Worm (Caenorhabditis elegans): ENCODE results near the gene wapl-1.

The wapl-1 gene

DNA sequence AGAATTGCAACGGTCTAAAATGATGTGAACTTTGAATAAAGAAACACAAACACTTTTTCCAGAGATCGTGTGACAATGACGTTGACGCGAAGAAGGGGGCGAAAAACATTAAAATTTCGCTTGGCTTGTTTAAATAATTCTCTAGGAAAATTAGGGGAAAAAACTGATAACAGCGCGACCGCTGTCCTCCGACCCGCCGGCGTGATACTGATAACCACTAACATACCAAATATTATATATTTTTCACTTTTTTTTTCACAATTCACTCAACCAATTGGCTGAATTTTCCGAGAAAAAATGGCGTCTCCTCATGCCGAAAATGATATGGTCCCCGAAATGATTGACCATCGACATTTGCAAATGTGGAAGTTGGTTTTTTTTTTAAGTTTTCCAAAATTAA, 4.3 kb upstream of the wapl-1 start:
- TF ChIP-seq nhr-23 (tag; optimal IDR thresholded peaks at IDR 0.05), result peak; percentile 5
- TF ChIP-seq nhr-43 (tag; optimal IDR thresholded peaks at IDR 0.05; ENCODE audit: poor library complexity, severe bottlenecking), result peak; percentile 57
- TF ChIP-seq pha-4 (tag; optimal IDR thresholded peaks at IDR 0.05), result peak; percentile 38
- peak; percentile 13 for TF ChIP-seq ama-1 (optimal IDR thresholded peaks at IDR 0.05)
- no peak for TF ChIP-seq sea-2 (GFP tag; optimal IDR thresholded peaks at IDR 0.05)
- no peak for TF ChIP-seq eor-1 (tag; optimal IDR thresholded peaks at IDR 0.05)
- TF ChIP-seq elt-2 (tag; optimal IDR thresholded peaks at IDR 0.05), result peak; percentile 86
- TF ChIP-seq snpc-4 (tag; optimal IDR thresholded peaks at IDR 0.05), result no peak
- peak; percentile 88 for TF ChIP-seq pqm-1 (tag; optimal IDR thresholded peaks at IDR 0.05)
- no peak for TF ChIP-seq mml-1 (tag; optimal IDR thresholded peaks at IDR 0.05)

DNA sequence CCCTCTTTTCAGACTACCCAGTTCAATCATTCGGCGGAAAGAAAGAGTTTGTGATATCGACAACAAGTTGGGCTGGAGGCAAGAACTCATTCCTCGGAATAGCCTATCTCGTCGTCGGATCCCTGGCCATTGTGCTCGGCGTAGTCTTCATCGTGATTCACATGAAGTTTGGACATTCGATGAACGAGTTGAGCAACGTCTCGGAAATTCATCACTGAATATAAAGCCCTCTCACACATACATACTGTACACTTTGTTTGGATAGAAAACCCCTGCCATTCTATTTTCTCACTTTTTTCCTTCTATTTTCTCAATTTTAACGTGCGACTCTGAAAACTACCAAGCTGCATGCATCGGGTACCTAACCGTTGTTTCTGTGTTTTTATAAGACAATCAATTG, 3.9 kb upstream of the wapl-1 start, which contains the start of gene R08C7.12:
Gene R08C7.12, plus strand, starts transcription at position 301 of the 400 bp plus-strand sequence.
- TF ChIP-seq snpc-4 (tag; optimal IDR thresholded peaks at IDR 0.05), result no peak
- TF ChIP-seq ama-1 (optimal IDR thresholded peaks at IDR 0.05), result no peak
- TF ChIP-seq unc-39 (tag; optimal IDR thresholded peaks at IDR 0.05), result no peak
- TF ChIP-seq nhr-12 (tag; optimal IDR thresholded peaks at IDR 0.05), result no peak
- no peak for TF ChIP-seq elt-1 (tag; optimal IDR thresholded peaks at IDR 0.05)

DNA sequence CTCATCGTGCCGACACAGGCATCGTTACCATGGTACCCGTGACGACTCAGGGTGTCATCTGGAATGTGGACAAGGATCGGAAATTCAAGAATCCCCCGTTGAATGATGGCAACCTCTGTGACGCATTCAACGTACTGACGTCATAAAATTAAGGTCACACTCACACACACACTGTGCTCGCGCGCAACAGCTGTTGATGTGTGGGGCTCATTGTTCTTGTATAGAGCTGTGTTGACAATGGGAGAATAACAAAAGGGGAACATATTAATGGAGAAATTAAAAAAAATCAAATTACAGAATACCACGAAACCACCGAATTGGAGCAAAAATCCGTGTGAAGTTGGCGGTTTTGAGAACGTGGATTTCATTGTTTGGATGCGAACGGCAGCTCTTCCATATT, 2.8 kb upstream of the wapl-1 start:
- no peak for TF ChIP-seq sea-2 (GFP tag; optimal IDR thresholded peaks at IDR 0.05)
- peak; percentile 8 for TF ChIP-seq pha-4 (tag; optimal IDR thresholded peaks at IDR 0.05)
- TF ChIP-seq nhr-43 (tag; optimal IDR thresholded peaks at IDR 0.05; ENCODE audit: poor library complexity, severe bottlenecking), result no peak

DNA sequence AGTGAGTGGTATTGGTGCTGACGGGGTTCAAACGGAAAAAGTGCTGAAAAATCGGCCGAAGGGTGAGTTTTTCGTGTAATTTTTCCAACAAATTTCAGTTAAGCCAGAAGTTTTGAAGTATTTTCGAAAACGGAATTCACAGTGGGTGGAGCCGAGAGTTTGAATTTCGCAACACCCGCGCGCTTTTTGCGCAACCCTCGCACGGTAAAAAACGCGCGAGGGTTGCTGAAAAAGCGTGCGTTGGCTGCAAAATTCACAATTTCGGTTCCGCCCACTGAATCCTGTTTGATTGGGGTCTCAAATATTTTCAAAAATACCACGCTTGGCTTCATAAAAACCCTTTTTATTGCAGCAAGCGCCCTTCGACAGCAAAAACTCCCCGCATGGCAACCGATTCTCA, 1.8 kb upstream of the wapl-1 start:
- no peak for TF ChIP-seq aly-2 (tag; optimal IDR thresholded peaks at IDR 0.05)
- TF ChIP-seq nhr-12 (tag; optimal IDR thresholded peaks at IDR 0.05), result no peak
- no peak for TF ChIP-seq nhr-11 (tag; optimal IDR thresholded peaks at IDR 0.05)
- no peak for TF ChIP-seq lin-15B (tag; optimal IDR thresholded peaks at IDR 0.05)
- no peak for TF ChIP-seq skn-1 (tag; optimal IDR thresholded peaks at IDR 0.05)
- TF ChIP-seq egl-27 (tag; optimal IDR thresholded peaks at IDR 0.05), result no peak
- no peak for TF ChIP-seq pha-4 (tag; optimal IDR thresholded peaks at IDR 0.05)
- TF ChIP-seq tbx-2 (tag; optimal IDR thresholded peaks at IDR 0.05), result no peak
- TF ChIP-seq jun-1 (tag; optimal IDR thresholded peaks at IDR 0.05), result no peak
- no peak for TF ChIP-seq snpc-4 (tag; optimal IDR thresholded peaks at IDR 0.05)
- no peak for TF ChIP-seq nhr-237 (tag; optimal IDR thresholded peaks at IDR 0.05)
- no peak for TF ChIP-seq nhr-77 (tag; optimal IDR thresholded peaks at IDR 0.05)
- TF ChIP-seq nhr-25 (tag; optimal IDR thresholded peaks at IDR 0.05), result no peak
- no peak for TF ChIP-seq nhr-67 (tag; optimal IDR thresholded peaks at IDR 0.05)

DNA sequence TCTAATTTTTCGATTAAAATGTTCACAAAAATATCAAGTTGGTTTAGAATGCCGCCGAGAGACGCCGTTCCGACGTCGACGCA, 1.6 kb upstream of the wapl-1 start, which contains the start of gene chat-1:
Gene chat-1, plus strand, starts transcription at position 48 of the 83 bp plus-strand sequence.
- TF ChIP-seq nhr-25 (tag; optimal IDR thresholded peaks at IDR 0.05) (no peak), nhr-23 (tag; optimal IDR thresholded peaks at IDR 0.05) (no peak), ceh-28 (tag; optimal IDR thresholded peaks at IDR 0.05) (no peak), ceh-9 (tag; optimal IDR thresholded peaks at IDR 0.05) (no peak), tbx-2 (tag; optimal IDR thresholded peaks at IDR 0.05) (no peak), nhr-67 (tag; optimal IDR thresholded peaks at IDR 0.05) (no peak), ama-1 (optimal IDR thresholded peaks at IDR 0.05) (no peak), lsy-12 (tag; optimal IDR thresholded peaks at IDR 0.05) (no peak)

DNA sequence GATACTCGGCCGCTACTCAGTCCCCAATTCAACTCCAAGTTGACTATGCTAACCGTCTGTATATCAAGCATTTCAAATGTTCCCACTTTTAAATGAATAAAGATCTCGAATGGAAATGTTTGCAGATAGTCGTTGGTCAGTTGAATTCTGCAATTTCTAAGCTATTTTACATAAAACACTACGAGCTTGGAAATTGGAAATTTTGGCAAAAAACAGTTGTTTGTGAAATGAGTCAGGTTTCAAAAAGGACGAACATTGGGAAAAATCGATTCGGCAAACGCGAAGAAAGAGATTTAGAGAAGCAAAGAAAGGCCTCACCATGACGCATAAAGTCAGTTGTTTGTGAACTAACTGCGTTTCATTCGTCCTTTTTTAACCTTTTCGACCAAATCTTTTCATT, 1.3 kb upstream of the wapl-1 start:
- TF ChIP-seq lin-15B (tag; optimal IDR thresholded peaks at IDR 0.05) (no peak), ceh-28 (tag; optimal IDR thresholded peaks at IDR 0.05) (peak; percentile 84), nhr-25 (tag; optimal IDR thresholded peaks at IDR 0.05) (peak; percentile 50), pqm-1 (tag; optimal IDR thresholded peaks at IDR 0.05) (peak; percentile 20), ama-1 (optimal IDR thresholded peaks at IDR 0.05) (peak; percentile 83), unc-62 (GFP tag; optimal IDR thresholded peaks at IDR 0.05) (no peak), aly-2 (tag; optimal IDR thresholded peaks at IDR 0.05) (no peak), pha-4 (tag; optimal IDR thresholded peaks at IDR 0.05) (peak; percentile 65), nhr-76 (tag; optimal IDR thresholded peaks at IDR 0.05) (no peak), mml-1 (tag; optimal IDR thresholded peaks at IDR 0.05) (no peak), ZK546.5 (tag; optimal IDR thresholded peaks at IDR 0.05) (peak; percentile 1), nhr-23 (tag; optimal IDR thresholded peaks at IDR 0.05) (peak; percentile 43), nfya-1 (tag; optimal IDR thresholded peaks at IDR 0.05; ENCODE audit: insufficient read depth) (peak; percentile 59), R02D3.7 (tag; optimal IDR thresholded peaks at IDR 0.05) (peak; percentile 42)

Measured in whole organism, L3 larva.